Worm (Caenorhabditis elegans) whole organism, young adult: ENCODE results near the gene ZK328.6.
A peak's percentile ranks its signal among the peaks of the same experiment; 100 is the strongest.

ENCODE experiments used
- B0336.3 ChIP-seq: fragments of 200-800 bp; sonication (Bioruptor generic); IDR thresholded peaks from 2 replicates; pipeline ENCODE4 v1.3.6; 2022; ENCODE audit warnings: missing genetic modification characterization, missing compliant biosample characterization
- F52B5.7 ChIP-seq: sonication (generic microtip); optimal IDR thresholded peaks from 2 replicates; lab custom pipeline; 2016; ENCODE audit warnings: mild to moderate bottlenecking, missing genetic modification characterization, missing compliant biosample characterization
- F55B11.4 ChIP-seq: sonication (generic microtip); optimal IDR thresholded peaks from 2 replicates; lab custom pipeline; 2016; ENCODE audit warnings: missing compliant biosample characterization, missing genetic modification characterization, borderline replicate concordance; ENCODE audit not compliant: insufficient read depth
- T07F8.4 ChIP-seq: sonication (generic microtip); optimal IDR thresholded peaks from 2 replicates; lab custom pipeline; 2016; ENCODE audit warnings: mild to moderate bottlenecking, missing genetic modification characterization, moderate library complexity, missing compliant biosample characterization
- Y53F4B.3 ChIP-seq: fragments of 200-800 bp; sonication (Bioruptor generic); IDR thresholded peaks from 2 replicates; pipeline ENCODE4 v1.3.6; 2022; ENCODE audit warnings: missing genetic modification reagents, missing genetic modification characterization, missing compliant biosample characterization
- Y95B8A.8 ChIP-seq: fragments of 200-800 bp; sonication (Bioruptor generic); IDR thresholded peaks from 2 replicates; pipeline ENCODE4 v1.3.6; 2022; ENCODE audit warnings: missing genetic modification reagents, missing genetic modification characterization, missing compliant biosample characterization
- akir-1 ChIP-seq: fragments of 200-800 bp; sonication (Bioruptor generic); optimal IDR thresholded peaks from 2 replicates; lab custom pipeline; 2018; ENCODE audit warnings: mild to moderate bottlenecking, missing genetic modification characterization, moderate library complexity, missing compliant biosample characterization
- aptf-3 ChIP-seq: fragments of 200-800 bp; sonication (Bioruptor generic); IDR thresholded peaks from 2 replicates; pipeline ENCODE4 v1.3.6; 2022; ENCODE audit warnings: missing genetic modification characterization, missing compliant biosample characterization
- attf-3 ChIP-seq: fragments of 200-800 bp; sonication (Bioruptor generic); conservative IDR thresholded peaks from 2 replicates; pipeline ENCODE4 v1.3.6; 2022; ENCODE audit warnings: missing genetic modification reagents, missing genetic modification characterization, missing compliant biosample characterization
- bed-1 ChIP-seq: fragments of 200-800 bp; sonication (Bioruptor generic); IDR thresholded peaks from 2 replicates; pipeline ENCODE4 v1.3.6; 2022; ENCODE audit warnings: missing genetic modification reagents, missing genetic modification characterization, missing compliant biosample characterization
- cebp-1 ChIP-seq, 2 experiments: fragments of 200-800 bp in 1 of 2; sonication (Bioruptor generic) in 1 of 2; sonication (generic microtip) in 1 of 2; IDR thresholded peaks in 1 of 2; optimal IDR thresholded peaks in 1 of 2; 2 replicates each; pipeline versions ENCODE4 v1.3.6 to Lab custom; 2017 to 2022; ENCODE audit warnings: missing compliant biosample characterization in 2 of 2, missing genetic modification characterization in 2 of 2, mild to moderate bottlenecking in 1 of 2, missing genetic modification reagents in 1 of 2, moderate library complexity in 1 of 2
- ceh-27 ChIP-seq: fragments of 200-800 bp; sonication (Bioruptor generic); optimal IDR thresholded peaks from 2 replicates; lab custom pipeline; 2018; ENCODE audit warnings: mild to moderate bottlenecking, missing genetic modification characterization, moderate library complexity, missing compliant biosample characterization
- ceh-58 ChIP-seq: fragments of 200-800 bp; sonication (Bioruptor generic); IDR thresholded peaks from 2 replicates; pipeline ENCODE4 v1.3.6; 2022; ENCODE audit warnings: missing genetic modification characterization, missing compliant biosample characterization
- ceh-79 ChIP-seq: sonication (generic microtip); optimal IDR thresholded peaks from 2 replicates; lab custom pipeline; 2017; ENCODE audit warnings: mild to moderate bottlenecking, missing genetic modification characterization, missing compliant biosample characterization
- ceh-91 ChIP-seq: fragments of 200-800 bp; sonication (Bioruptor generic); IDR thresholded peaks from 2 replicates; pipeline ENCODE4 v1.3.6; 2022; ENCODE audit warnings: missing genetic modification reagents, missing genetic modification characterization, missing compliant biosample characterization
- egrh-3 ChIP-seq: fragments of 200-800 bp; sonication (Bioruptor generic); IDR thresholded peaks from 2 replicates; pipeline ENCODE4 v1.3.6; 2022; ENCODE audit warnings: missing genetic modification reagents, missing genetic modification characterization, missing compliant biosample characterization
- him-1 ChIP-seq: sonication (generic microtip); optimal IDR thresholded peaks from 2 replicates; lab custom pipeline; 2016; ENCODE audit warnings: missing genotype, missing genetic modification reagents, missing genetic modification characterization, missing compliant biosample characterization
- hrde-1 ChIP-seq: sonication (generic microtip); optimal IDR thresholded peaks from 2 replicates; lab custom pipeline; 2016; ENCODE audit warnings: missing genetic modification characterization, mild to moderate bottlenecking, missing compliant biosample characterization, moderate library complexity, missing genotype, missing genetic modification reagents, borderline replicate concordance
- hsf-1 ChIP-seq: fragments of 200-800 bp; sonication (Bioruptor generic); IDR thresholded peaks from 2 replicates; pipeline ENCODE4 v1.3.6; 2022; ENCODE audit warnings: missing genetic modification reagents, missing genetic modification characterization, missing compliant biosample characterization
- lin-35 ChIP-seq, 3 experiments: fragments of 150-350 bp in 2 of 3; sonication (generic microtip) in 1 of 3; optimal IDR thresholded peaks; 2 replicates each; lab custom pipeline; 2014 to 2018; ENCODE audit warnings: missing biosample characterization in 3 of 3, missing genetic modification characterization in 3 of 3, missing genetic modification reagents in 3 of 3
- lsl-1 ChIP-seq: fragments of 200-800 bp; sonication (Bioruptor generic); optimal IDR thresholded peaks from 2 replicates; lab custom pipeline; 2018; ENCODE audit warnings: mild to moderate bottlenecking, missing genetic modification characterization, moderate library complexity, missing compliant biosample characterization
- lsy-27 ChIP-seq: sonication (generic microtip); optimal IDR thresholded peaks from 2 replicates; lab custom pipeline; 2017; ENCODE audit warnings: missing genetic modification characterization, mild to moderate bottlenecking, missing compliant biosample characterization, antibody characterized with exemption, missing genotype, borderline replicate concordance; ENCODE audit not compliant: insufficient read depth
- madf-10 ChIP-seq: sonication (generic microtip); optimal IDR thresholded peaks from 2 replicates; lab custom pipeline; 2016; ENCODE audit warnings: mild to moderate bottlenecking, missing genetic modification characterization, missing compliant biosample characterization
- madf-6 ChIP-seq: fragments of 200-800 bp; sonication (Bioruptor generic); IDR thresholded peaks from 2 replicates; pipeline ENCODE4 v1.3.6; 2022; ENCODE audit warnings: missing genetic modification reagents, missing genetic modification characterization, missing compliant biosample characterization
- madf-8 ChIP-seq: fragments of 200-800 bp; sonication (Bioruptor generic); conservative IDR thresholded peaks from 2 replicates; pipeline ENCODE4 v1.3.6; 2022; ENCODE audit warnings: missing genetic modification reagents, missing genetic modification characterization, missing compliant biosample characterization
- mcd-1 ChIP-seq: fragments of 200-800 bp; sonication (Bioruptor generic); IDR thresholded peaks from 2 replicates; pipeline ENCODE4 v1.3.6; 2022; ENCODE audit warnings: missing genetic modification reagents, missing genetic modification characterization, missing compliant biosample characterization
- nfyb-1 ChIP-seq: fragments of 200-800 bp; sonication (Bioruptor generic); IDR thresholded peaks from 2 replicates; pipeline ENCODE4 v1.3.6; 2022; ENCODE audit warnings: missing genetic modification reagents, missing genetic modification characterization, missing compliant biosample characterization
- nhr-120 ChIP-seq: fragments of 200-800 bp; sonication (Bioruptor generic); IDR thresholded peaks from 2 replicates; pipeline ENCODE4 v1.3.6; 2022; ENCODE audit warnings: missing genetic modification characterization, missing compliant biosample characterization
- nhr-179 ChIP-seq: sonication (generic microtip); optimal IDR thresholded peaks from 2 replicates; lab custom pipeline; 2016; ENCODE audit warnings: mild to moderate bottlenecking, missing genetic modification characterization, missing compliant biosample characterization
- nhr-80 ChIP-seq: sonication (generic microtip); optimal IDR thresholded peaks from 2 replicates; lab custom pipeline; 2016; ENCODE audit warnings: missing genetic modification characterization, missing compliant biosample characterization
- nhr-90 ChIP-seq: sonication (generic microtip); optimal IDR thresholded peaks from 2 replicates; lab custom pipeline; 2016; ENCODE audit warnings: missing genotype, mild to moderate bottlenecking, missing genetic modification characterization, missing compliant biosample characterization
- repo-1 ChIP-seq: sonication (generic microtip); optimal IDR thresholded peaks from 2 replicates; lab custom pipeline; 2017; ENCODE audit warnings: mild to moderate bottlenecking, missing genetic modification characterization, missing compliant biosample characterization
- snpc-1.3 ChIP-seq: sonication (generic microtip); optimal IDR thresholded peaks from 2 replicates; lab custom pipeline; 2017; ENCODE audit warnings: missing genetic modification characterization, mild to moderate bottlenecking, missing compliant biosample characterization, antibody characterized with exemption, moderate library complexity, missing genotype, missing genetic modification reagents; ENCODE audit not compliant: insufficient read depth
- snpc-3.4 ChIP-seq: sonication (generic microtip); optimal IDR thresholded peaks from 2 replicates; lab custom pipeline; 2017; ENCODE audit warnings: missing genetic modification characterization, mild to moderate bottlenecking, missing compliant biosample characterization, antibody characterized with exemption, moderate library complexity, missing genotype, missing genetic modification reagents
- somi-1 ChIP-seq: fragments of 200-800 bp; sonication (Bioruptor generic); optimal IDR thresholded peaks from 2 replicates; lab custom pipeline; 2018; ENCODE audit warnings: mild to moderate bottlenecking, missing genetic modification characterization, missing compliant biosample characterization
- tbp1 ChIP-seq: fragments of 200-800 bp; sonication (Bioruptor generic); optimal IDR thresholded peaks from 2 replicates; lab custom pipeline; 2018; ENCODE audit warnings: mild to moderate bottlenecking, missing genetic modification characterization, missing compliant biosample characterization
- tlf-1 ChIP-seq: fragments of 200-800 bp; sonication (Bioruptor generic); optimal IDR thresholded peaks from 2 replicates; lab custom pipeline; 2018; ENCODE audit warnings: mild to moderate bottlenecking, missing genetic modification characterization, missing compliant biosample characterization
- unc-62 ChIP-seq: fragments of 150-350 bp; optimal IDR thresholded peaks from 2 replicates; lab custom pipeline; 2014; ENCODE audit warnings: missing biosample characterization, missing genetic modification reagents, missing genetic modification characterization
- xnd-1 ChIP-seq: sonication (generic microtip); optimal IDR thresholded peaks from 2 replicates; lab custom pipeline; 2016; ENCODE audit warnings: missing genotype, missing genetic modification reagents, missing genetic modification characterization, missing compliant biosample characterization
- zfh-2 ChIP-seq: fragments of 200-800 bp; sonication (Bioruptor generic); conservative IDR thresholded peaks from 2 replicates; pipeline ENCODE4 v1.3.6; 2022; ENCODE audit warnings: missing genetic modification reagents, missing genetic modification characterization, missing compliant biosample characterization
- ztf-18 ChIP-seq: sonication (generic microtip); optimal IDR thresholded peaks from 2 replicates; lab custom pipeline; 2016; ENCODE audit warnings: missing genotype, mild to moderate bottlenecking, missing genetic modification characterization, missing compliant biosample characterization

Gene ZK328.6

ce11 chrIII:5988461-5988860, 41.9 kb downstream of the ZK328.6 start (continued):
- TF ChIP-seq ztf-18 (tag; lab: Kevin White, UChicago) (no peak), cebp-1 (GFP tag; IDR thresholded peaks at IDR 0.05; lab: Robert Waterston, UW) (no peak), cebp-1 (tag; optimal IDR thresholded peaks at IDR 0.05; lab: Kevin White, UChicago) (no peak), madf-8 (GFP tag; lab: Robert Waterston, UW) (peak; percentile 73), xnd-1 (tag; lab: Kevin White, UChicago) (peak; percentile 87), madf-6 (peak; percentile 92), egrh-3 (GFP tag; lab: Robert Waterston, UW) (no peak), madf-10 (no peak), hrde-1 (tag; lab: Kevin White, UChicago) (no peak), unc-62 (no peak), lsl-1 (GFP tag; lab: Kevin White, UChicago) (peak; percentile 94), snpc-3.4 (tag; lab: Kevin White, UChicago) (peak; percentile 61), Y95B8A.8 (no peak), B0336.3 (GFP tag; lab: Robert Waterston, UW) (no peak), T07F8.4 (tag; lab: Kevin White, UChicago) (no peak), nhr-120 (GFP tag; lab: Robert Waterston, UW) (no peak), tbp1 (no peak), nhr-179 (tag; lab: Kevin White, UChicago) (no peak), nhr-80 (tag; lab: Kevin White, UChicago) (no peak), tlf-1 (GFP tag; lab: Kevin White, UChicago) (no peak), lsy-27 (no peak), hsf-1 (GFP tag; lab: Robert Waterston, UW) (no peak), bed-1 (no peak), zfh-2 (GFP tag; lab: Robert Waterston, UW) (no peak), ceh-91 (GFP tag; lab: Robert Waterston, UW) (peak; percentile 71), him-1 (no peak), akir-1 (GFP tag; lab: Kevin White, UChicago) (no peak), F55B11.4 (tag; lab: Kevin White, UChicago) (no peak), lin-35 (GFP tag; optimal IDR thresholded peaks at IDR 0.05; lab: Kevin White, UChicago) (no peak), mcd-1 (GFP tag; lab: Robert Waterston, UW) (no peak), snpc-1.3 (tag; lab: Kevin White, UChicago) (peak; percentile 42), nfyb-1 (no peak)

- TF ChIP-seq somi-1 (GFP tag; lab: Kevin White, UChicago): no peak
- TF ChIP-seq nhr-90 (tag; lab: Kevin White, UChicago): no peak
- no peak for TF ChIP-seq aptf-3 (GFP tag; lab: Robert Waterston, UW)
Observed at ce11 chrIII:5988010-5988409, 42.4 kb downstream of the ZK328.6 start.

DNA sequence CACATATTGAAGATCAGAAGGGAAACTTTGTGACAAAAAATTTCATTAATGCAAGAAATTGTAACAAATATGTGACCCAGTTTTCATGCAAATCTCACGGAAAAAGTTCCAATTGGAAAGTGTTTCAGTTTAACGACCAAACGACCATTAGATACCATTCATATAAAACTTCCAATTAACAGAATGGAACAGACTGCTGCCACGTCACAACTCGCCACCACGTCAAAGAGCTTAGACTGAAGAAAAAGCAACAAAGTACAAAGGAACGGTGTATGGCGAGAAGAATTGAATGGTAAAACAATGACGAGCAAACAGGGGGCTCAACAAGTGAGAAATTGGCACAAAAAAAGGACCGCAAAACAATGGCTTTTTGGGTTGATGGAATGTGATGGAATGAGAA, 45.0 kb downstream of the ZK328.6 start, which contains the start of gene T04C9.3:
T04C9.3 (plus strand) TSS at position 301 of the 400 bp plus-strand sequence.
- no peak for TF ChIP-seq F52B5.7 (tag; lab: Kevin White, UChicago)
- no peak for TF ChIP-seq ceh-58 (GFP tag; lab: Robert Waterston, UW)
- TF ChIP-seq repo-1: no peak
- TF ChIP-seq ceh-79 (tag; lab: Kevin White, UChicago): no peak
- TF ChIP-seq attf-3 (GFP tag; lab: Robert Waterston, UW): no peak
- no peak for TF ChIP-seq Y53F4B.3 (GFP tag; lab: Robert Waterston, UW)
- TF ChIP-seq hrde-1 (tag; lab: Kevin White, UChicago): no peak
- no peak for TF ChIP-seq nfyb-1
- no peak for TF ChIP-seq ceh-27 (GFP tag; lab: Kevin White, UChicago)
